Worm (Caenorhabditis elegans) whole organism, L1 larva: ENCODE measurements around the gene Y48E1C.4.

Experiments
- C04F5.9 ChIP-seq: sonication (generic microtip); optimal IDR thresholded peaks from 2 replicates; lab custom pipeline; 2016; ENCODE audit warnings: missing genetic modification characterization, missing compliant biosample characterization
- alr-1 ChIP-seq: fragments of 200-800 bp; sonication (Bioruptor generic); optimal IDR thresholded peaks from 2 replicates; lab custom pipeline; 2018; ENCODE audit warnings: borderline replicate concordance, mild to moderate bottlenecking, missing genetic modification characterization, missing compliant biosample characterization
- ama-1 ChIP-seq: fragments of 150-350 bp; optimal IDR thresholded peaks from 2 replicates; lab custom pipeline; 2014
- ceh-82 ChIP-seq, 3 experiments: fragments of 150-350 bp in 1 of 3; sonication (generic microtip) in 2 of 3; optimal IDR thresholded peaks; 2 replicates each; lab custom pipeline; 2014 to 2017; ENCODE audit warnings: missing biosample characterization in 3 of 3, missing genetic modification characterization in 3 of 3
- ceh-88 ChIP-seq: fragments of 200-800 bp; sonication (Bioruptor generic); IDR thresholded peaks from 2 replicates; pipeline ENCODE4 v1.3.6; 2022; ENCODE audit warnings: missing genetic modification characterization, missing compliant biosample characterization
- ceh-90 ChIP-seq: sonication (generic microtip); optimal IDR thresholded peaks from 2 replicates; lab custom pipeline; 2016; ENCODE audit warnings: missing genetic modification characterization, missing compliant biosample characterization
- efl-1 ChIP-seq, 4 experiments: fragments of 150-350 bp; optimal IDR thresholded peaks in 3 of 4; peaks in 1 of 4; 1 replicate in 1 of 4; 2 replicates in 3 of 4; lab custom pipeline; 2014; ENCODE audit warnings: missing biosample characterization in 2 of 4, missing genetic modification characterization in 2 of 4, missing genetic modification reagents in 2 of 4
- efl-3 ChIP-seq: fragments of 200-800 bp; sonication (Bioruptor generic); optimal IDR thresholded peaks from 2 replicates; lab custom pipeline; 2018; ENCODE audit warnings: mild to moderate bottlenecking, missing genetic modification characterization, missing compliant biosample characterization
- ets-5 ChIP-seq: fragments of 200-800 bp; sonication (Bioruptor generic); IDR thresholded peaks from 2 replicates; pipeline ENCODE4 v1.3.6; 2022; ENCODE audit warnings: missing genetic modification characterization, missing compliant biosample characterization
- fkh-4 ChIP-seq: sonication (generic microtip); optimal IDR thresholded peaks from 2 replicates; lab custom pipeline; 2016; ENCODE audit warnings: missing compliant biosample characterization, missing genetic modification characterization, borderline replicate concordance
- fkh-8 ChIP-seq: sonication (generic microtip); optimal IDR thresholded peaks from 2 replicates; lab custom pipeline; 2016; ENCODE audit warnings: mild to moderate bottlenecking, missing genetic modification characterization, missing compliant biosample characterization
- fos-1 ChIP-seq: fragments of 150-350 bp; optimal IDR thresholded peaks from 2 replicates; lab custom pipeline; 2014; ENCODE audit warnings: missing biosample characterization, missing genetic modification characterization
- grh-1 ChIP-seq: fragments of 200-800 bp; sonication (Bioruptor generic); IDR thresholded peaks from 2 replicates; pipeline ENCODE4 v1.3.6; 2022; ENCODE audit warnings: missing genetic modification reagents, missing genetic modification characterization, missing compliant biosample characterization
- hlh-17 ChIP-seq: fragments of 200-800 bp; sonication (Bioruptor generic); optimal IDR thresholded peaks from 2 replicates; lab custom pipeline; 2018; ENCODE audit warnings: missing genetic modification characterization, mild to moderate bottlenecking, missing compliant biosample characterization, moderate library complexity, borderline replicate concordance
- hpl-2 ChIP-seq: fragments of 150-350 bp; optimal IDR thresholded peaks from 2 replicates; lab custom pipeline; 2014; ENCODE audit warnings: missing biosample characterization, missing genetic modification reagents, missing genetic modification characterization
- irx-1 ChIP-seq: sonication (generic microtip); optimal IDR thresholded peaks from 2 replicates; lab custom pipeline; 2016; ENCODE audit warnings: missing genetic modification characterization, missing compliant biosample characterization
- lir-3 ChIP-seq: sonication (generic microtip); optimal IDR thresholded peaks from 2 replicates; lab custom pipeline; 2016; ENCODE audit warnings: mild to moderate bottlenecking, missing genetic modification characterization, moderate library complexity, missing compliant biosample characterization; ENCODE audit not compliant: poor library complexity
- lsy-2 ChIP-seq, 2 experiments: fragments of 150-350 bp; optimal IDR thresholded peaks; 2 replicates each; lab custom pipeline; 2014; ENCODE audit warnings: missing biosample characterization in 2 of 2, missing genetic modification characterization in 2 of 2
- mef-2 ChIP-seq: fragments of 150-350 bp; optimal IDR thresholded peaks from 2 replicates; lab custom pipeline; 2014; ENCODE audit warnings: missing biosample characterization, missing genetic modification characterization
- mep-1 ChIP-seq: fragments of 150-350 bp; optimal IDR thresholded peaks from 2 replicates; lab custom pipeline; 2014; ENCODE audit warnings: missing biosample characterization, missing genetic modification characterization
- nhr-12 ChIP-seq: sonication (generic microtip); optimal IDR thresholded peaks from 2 replicates; lab custom pipeline; 2017; ENCODE audit warnings: missing biosample characterization, missing genetic modification characterization
- nhr-28 ChIP-seq: fragments of 150-350 bp; optimal IDR thresholded peaks from 2 replicates; lab custom pipeline; 2014; ENCODE audit warnings: missing biosample characterization, missing genetic modification characterization
- nhr-47 ChIP-seq: sonication (generic microtip); optimal IDR thresholded peaks from 2 replicates; lab custom pipeline; 2016; ENCODE audit warnings: mild to moderate bottlenecking, missing genetic modification characterization, moderate library complexity, missing compliant biosample characterization
- nhr-71 ChIP-seq: sonication (generic microtip); optimal IDR thresholded peaks from 2 replicates; lab custom pipeline; 2016; ENCODE audit warnings: mild to moderate bottlenecking, missing genetic modification characterization, moderate library complexity, missing compliant biosample characterization
- nhr-90 ChIP-seq: sonication (generic microtip); optimal IDR thresholded peaks from 2 replicates; lab custom pipeline; 2016; ENCODE audit warnings: mild to moderate bottlenecking, missing genetic modification characterization, missing compliant biosample characterization; ENCODE audit not compliant: poor library complexity
- rnt-1 ChIP-seq: sonication (generic microtip); optimal IDR thresholded peaks from 2 replicates; lab custom pipeline; 2016; ENCODE audit warnings: mild to moderate bottlenecking, missing genetic modification characterization, moderate library complexity, missing compliant biosample characterization
- snpc-4 ChIP-seq: fragments of 150-350 bp; optimal IDR thresholded peaks from 2 replicates; lab custom pipeline; 2014; ENCODE audit warnings: missing biosample characterization, missing genetic modification characterization
- sptf-1 ChIP-seq: fragments of 150-350 bp; optimal IDR thresholded peaks from 2 replicates; lab custom pipeline; 2014; ENCODE audit warnings: missing biosample characterization, missing genetic modification characterization
- sup-37 ChIP-seq: fragments of 200-800 bp; sonication (Bioruptor generic); optimal IDR thresholded peaks from 2 replicates; lab custom pipeline; 2018; ENCODE audit warnings: mild to moderate bottlenecking, missing genetic modification characterization, missing compliant biosample characterization
- unc-130 ChIP-seq: fragments of 150-350 bp; optimal IDR thresholded peaks from 2 replicates; lab custom pipeline; 2017; ENCODE audit warnings: missing biosample characterization, missing genetic modification characterization, inconsistent platforms
- unc-62 ChIP-seq: fragments of 150-350 bp; optimal IDR thresholded peaks from 2 replicates; lab custom pipeline; 2014; ENCODE audit warnings: missing biosample characterization, missing genetic modification reagents, missing genetic modification characterization
- unc-86 ChIP-seq: sonication (generic microtip); optimal IDR thresholded peaks from 2 replicates; lab custom pipeline; 2016; ENCODE audit warnings: missing genetic modification characterization, missing compliant biosample characterization
- unc-98 ChIP-seq: fragments of 200-800 bp; sonication (Bioruptor generic); IDR thresholded peaks from 2 replicates; pipeline ENCODE4 v1.3.6; 2022; ENCODE audit warnings: missing genetic modification characterization, missing compliant biosample characterization
- vab-15 ChIP-seq: sonication (generic microtip); optimal IDR thresholded peaks from 2 replicates; lab custom pipeline; 2017; ENCODE audit warnings: missing genotype, mild to moderate bottlenecking, missing genetic modification characterization, missing compliant biosample characterization

Y48E1C.4 gene

DNA sequence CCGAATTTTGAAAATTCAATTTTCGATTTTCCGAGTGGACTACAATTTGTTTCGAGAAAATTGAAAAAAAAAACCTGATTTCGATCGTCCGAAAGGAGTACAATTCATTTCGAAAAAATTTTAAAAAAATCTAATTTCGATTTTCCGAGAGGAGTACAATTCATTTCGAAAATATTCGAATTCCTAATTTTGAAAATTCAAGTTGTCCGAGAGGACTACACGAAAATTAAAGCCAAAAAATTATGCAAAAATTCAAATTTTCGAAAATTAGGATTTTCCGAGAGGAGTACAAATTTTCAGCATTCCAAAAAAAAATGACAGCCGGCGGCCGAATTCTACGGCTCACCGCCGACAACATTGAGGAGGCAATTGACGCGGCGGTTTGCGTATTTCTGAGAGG is 24.3 kb downstream of the Y48E1C.4 start, which contains the start of gene Y48C3A.18:
TSS of gene Y48C3A.18 (plus strand) at position 301 of the 400 bp plus-strand sequence.
- TF ChIP-seq nhr-12: no peak
- no peak for TF ChIP-seq C04F5.9

DNA sequence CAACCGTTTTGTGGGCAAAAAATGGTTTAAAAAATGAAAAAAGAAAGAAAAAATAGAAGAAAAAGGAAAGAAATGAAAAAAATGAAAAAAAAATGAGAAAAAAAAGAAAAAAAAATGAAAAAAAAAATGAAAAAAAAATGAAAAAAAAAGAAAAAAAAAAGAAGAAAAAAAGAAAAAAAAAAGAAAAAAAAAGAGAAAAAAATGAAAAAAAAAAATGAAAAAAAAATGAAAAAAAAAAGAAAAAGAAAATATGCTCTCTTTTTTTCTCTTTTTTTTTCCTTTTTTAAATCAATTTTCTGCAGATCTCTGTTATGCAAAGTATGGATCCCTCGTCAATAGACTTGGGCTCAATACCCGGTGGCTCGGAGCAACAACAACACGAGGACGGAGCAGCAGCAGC is 30.8 kb downstream of the Y48E1C.4 start, which contains the start of gene efl-2:
TSS of gene efl-2 (plus strand) at position 301 of the 400 bp plus-strand sequence.
- TF ChIP-seq nhr-47 (tag; lab: Kevin White, UChicago): no peak
- no peak for TF ChIP-seq efl-1 (optimal IDR thresholded peaks at IDR 0.05; lab: Kevin White, UChicago)
- no peak for TF ChIP-seq efl-1 (GFP tag; optimal IDR thresholded peaks at IDR 0.05 in 1 of 2; lab: Kevin White, UChicago)
- TF ChIP-seq irx-1 (tag; lab: Kevin White, UChicago): no peak
- TF ChIP-seq nhr-28 (tag; lab: Kevin White, UChicago): no peak
- no peak for TF ChIP-seq sup-37 (GFP tag; lab: Kevin White, UChicago)
- no peak for TF ChIP-seq grh-1 (GFP tag; lab: Robert Waterston, UW)
- TF ChIP-seq efl-3: no peak
- TF ChIP-seq unc-86 (tag; lab: Kevin White, UChicago): no peak
- no peak for TF ChIP-seq mef-2 (tag; lab: Kevin White, UChicago)
- TF ChIP-seq hlh-17 (GFP tag; lab: Kevin White, UChicago): no peak
- no peak for TF ChIP-seq ceh-82 (tag; optimal IDR thresholded peaks at IDR 0.05; lab: Kevin White, UChicago)
- TF ChIP-seq fos-1 (tag; lab: Kevin White, UChicago): no peak
- no peak for TF ChIP-seq fkh-4 (tag; lab: Kevin White, UChicago)

DNA sequence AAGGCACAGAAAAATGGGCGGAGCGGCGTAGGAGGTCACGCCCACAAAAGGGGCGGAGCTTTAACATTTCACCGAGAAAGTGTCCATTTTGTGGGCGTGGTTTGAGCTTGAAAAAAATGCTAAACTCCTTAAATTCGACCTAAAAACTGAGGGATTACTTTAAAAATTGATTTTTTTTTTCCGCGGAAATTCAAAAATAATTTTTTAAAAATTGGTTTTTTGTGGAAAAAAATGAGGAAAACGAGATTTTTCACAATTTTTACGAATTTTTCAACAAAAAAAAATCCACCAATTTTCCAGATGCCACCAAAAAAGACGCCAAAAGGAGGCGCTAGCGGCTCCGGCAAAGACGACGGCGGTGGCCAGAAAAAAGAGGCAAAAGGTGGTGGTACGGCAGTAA is 33.9 kb downstream of the Y48E1C.4 start, which contains the start of gene pinn-4:
TSS of gene pinn-4 (plus strand) at position 301 of the 400 bp plus-strand sequence.
- TF ChIP-seq ceh-82 (tag; optimal IDR thresholded peaks at IDR 0.05; lab: Kevin White, UChicago): no peak
- TF ChIP-seq snpc-4 (tag; lab: Kevin White, UChicago): no peak
- TF ChIP-seq hpl-2 (GFP tag; lab: Kevin White, UChicago): no peak
- TF ChIP-seq nhr-90 (tag; lab: Kevin White, UChicago): no peak
- no peak for TF ChIP-seq nhr-71 (tag; lab: Kevin White, UChicago)
- no peak for TF ChIP-seq vab-15 (tag; lab: Kevin White, UChicago)
- no peak for TF ChIP-seq alr-1 (tag; lab: Kevin White, UChicago)
- TF ChIP-seq nhr-28 (tag; lab: Kevin White, UChicago): no peak
- no peak for TF ChIP-seq lir-3 (tag; lab: Kevin White, UChicago)
- no peak for TF ChIP-seq efl-1 (optimal IDR thresholded peaks at IDR 0.05; lab: Kevin White, UChicago)
- no peak for TF ChIP-seq efl-1 (GFP tag; optimal IDR thresholded peaks at IDR 0.05 in 1 of 2; lab: Kevin White, UChicago)
- no peak for TF ChIP-seq ceh-88 (GFP tag; lab: Robert Waterston, UW)
- no peak for TF ChIP-seq rnt-1 (tag; lab: Kevin White, UChicago)
- no peak for TF ChIP-seq lsy-2 (tag; optimal IDR thresholded peaks at IDR 0.05; lab: Kevin White, UChicago)
- TF ChIP-seq ceh-90 (tag; lab: Kevin White, UChicago): no peak
- no peak for TF ChIP-seq unc-98 (GFP tag; lab: Robert Waterston, UW)
- TF ChIP-seq ets-5: no peak
- no peak for TF ChIP-seq unc-62 (GFP tag; lab: Kevin White, UChicago)
- TF ChIP-seq mep-1 (tag; lab: Kevin White, UChicago): no peak
- TF ChIP-seq ama-1 (lab: Kevin White, UChicago): no peak
- TF ChIP-seq unc-130 (tag; lab: Kevin White, UChicago): no peak

DNA sequence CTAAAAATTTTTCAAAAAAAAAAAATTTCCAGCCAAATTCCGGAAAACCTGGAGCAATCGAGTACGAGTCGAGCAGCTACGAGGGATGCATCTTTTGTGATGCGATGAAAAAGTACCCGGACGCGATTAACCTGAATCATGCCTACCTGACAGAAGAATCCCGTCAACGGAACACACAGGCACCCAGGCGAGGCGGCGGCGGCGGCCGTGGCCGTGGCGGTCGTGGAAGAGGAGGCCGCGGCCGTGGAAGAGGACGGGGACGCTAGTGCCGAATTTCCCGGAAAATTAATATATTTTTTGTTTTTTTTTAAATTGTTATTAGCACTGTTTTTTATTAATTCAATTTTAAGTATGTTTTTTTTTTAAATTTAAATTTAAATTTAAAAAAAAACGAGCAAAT is 35.1 kb downstream of the Y48E1C.4 start:
- TF ChIP-seq fkh-8 (tag; lab: Kevin White, UChicago) (no peak), sup-37 (GFP tag; lab: Kevin White, UChicago) (no peak), sptf-1 (tag; lab: Kevin White, UChicago) (no peak), nhr-90 (tag; lab: Kevin White, UChicago) (no peak), unc-130 (tag; lab: Kevin White, UChicago) (no peak)
